Fruit fly (Drosophila melanogaster): ENCODE data around the gene snRNP-U1-70K.

Gene snRNP-U1-70K

DNA sequence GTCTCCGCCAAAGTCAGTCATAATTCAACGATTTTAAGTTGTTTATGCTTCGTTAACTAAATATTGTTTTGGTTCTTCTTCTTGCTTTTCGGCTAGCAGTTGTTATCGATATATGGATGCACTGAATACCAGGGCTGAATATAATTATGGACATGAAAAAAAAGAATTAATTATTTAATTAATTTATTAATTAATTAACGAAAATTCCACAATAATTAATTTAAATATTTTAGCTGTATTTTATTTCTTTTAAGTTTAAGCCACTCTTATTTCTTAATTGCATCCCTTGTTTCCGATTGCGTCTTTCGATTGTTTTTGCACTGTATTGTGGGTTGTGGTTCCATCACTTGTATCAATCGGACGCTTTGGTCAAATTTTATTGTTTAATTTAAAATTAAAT, 21.4 kb downstream of the snRNP-U1-70K start, which contains the start of the genes Gas41 and SA1 (continued):
- TF ChIP-seq trem (tag; optimal IDR thresholded peaks at IDR 0.05) (peak; percentile 95), HmgD (GFP tag; optimal IDR thresholded peaks at IDR 0.05) (no peak), Dip2 (GFP tag; IDR thresholded peaks at IDR 0.05) (no peak), H2.0 (GFP tag; IDR thresholded peaks at IDR 0.05) (no peak), klu (GFP tag; IDR thresholded peaks at IDR 0.05) (no peak), CG8478 (optimal IDR thresholded peaks at IDR 0.05) (no peak), CG11398 (GFP tag; optimal IDR thresholded peaks at IDR 0.05) (no peak), cas (GFP tag; IDR thresholded peaks at IDR 0.05) (no peak), Hr39 (optimal IDR thresholded peaks at IDR 0.05) (no peak), phol (tag; optimal IDR thresholded peaks at IDR 0.05) (peak; percentile 94), Trl (optimal IDR thresholded peaks at IDR 0.05) (no peak), Trl (GFP tag; optimal IDR thresholded peaks at IDR 0.05) (peak; percentile 7), CG15514 (GFP tag; optimal IDR thresholded peaks at IDR 0.05) (peak; percentile 96), sens (GFP tag) (peak; percentile 89), kni (GFP tag; optimal IDR thresholded peaks at IDR 0.05) (no peak), CG12744 (GFP tag; optimal IDR thresholded peaks at IDR 0.05) (peak; percentile 22), CG15696 (tag; optimal IDR thresholded peaks at IDR 0.05) (peak; percentile 93), HHEX (GFP tag; optimal IDR thresholded peaks at IDR 0.05) (peak; percentile 74), CG18476 (GFP tag; optimal IDR thresholded peaks at IDR 0.05) (no peak), CG14050 (GFP tag; IDR thresholded peaks at IDR 0.05) (peak; percentile 38; the same call in 2 of the 3 replicates), Ravus (GFP tag; IDR thresholded peaks at IDR 0.05) (no peak), ase (GFP tag; IDR thresholded peaks at IDR 0.05) (peak; percentile 81; the same call in 2 of the 3 replicates), lbe (GFP tag; optimal IDR thresholded peaks at IDR 0.05) (peak; percentile 82), CG7786 (GFP tag; optimal IDR thresholded peaks at IDR 0.05) (peak; percentile 47), Dek (tag; optimal IDR thresholded peaks at IDR 0.05) (peak; percentile 93), CG17612 (GFP tag; IDR thresholded peaks at IDR 0.05) (peak; percentile 65), CG10565 (GFP tag; optimal IDR thresholded peaks at IDR 0.05) (no peak), Fer1 (GFP tag; optimal IDR thresholded peaks at IDR 0.05) (peak; percentile 88), CoRest (tag; optimal IDR thresholded peaks at IDR 0.05) (peak; percentile 76), Neu2 (GFP tag; optimal IDR thresholded peaks at IDR 0.05; ENCODE audit: borderline replicate concordance) (no peak), Xrp1 (GFP tag; IDR thresholded peaks at IDR 0.05) (peak; percentile 94), CG13624 (GFP tag; optimal IDR thresholded peaks at IDR 0.05) (no peak), C15 (GFP tag; IDR thresholded peaks at IDR 0.05) (peak; percentile 65; the same call in 1 of the 3 replicates), Hand (GFP tag; optimal IDR thresholded peaks at IDR 0.05) (peak; percentile 74), dmrt11E (tag; optimal IDR thresholded peaks at IDR 0.05) (peak; percentile 82), MBD-R2 (GFP tag; IDR thresholded peaks at IDR 0.05) (peak; percentile 78), CG14710 (tag; optimal IDR thresholded peaks at IDR 0.05) (peak; percentile 96), E2f1 (GFP tag; IDR thresholded peaks at IDR 0.05) (peak; percentile 91), fru (optimal IDR thresholded peaks at IDR 0.05) (no peak), so (GFP tag; IDR thresholded peaks at IDR 0.05) (no peak), Hey (tag; optimal IDR thresholded peaks at IDR 0.05) (peak; percentile 46), croc (GFP tag; conservative IDR thresholded peaks at IDR 0.05) (peak; percentile 66), kah (GFP tag; optimal IDR thresholded peaks at IDR 0.05) (peak; percentile 54), CG7745 (tag; optimal IDR thresholded peaks at IDR 0.05) (peak; percentile 74), Jarid2 (GFP tag; optimal IDR thresholded peaks at IDR 0.05) (no peak), dati (GFP tag; IDR thresholded peaks at IDR 0.05) (no peak), gsb (GFP tag; IDR thresholded peaks at IDR 0.05) (peak; percentile 63), CG17361 (GFP tag; IDR thresholded peaks at IDR 0.05) (peak; percentile 95), fd3F (GFP tag; optimal IDR thresholded peaks at IDR 0.05) (no peak), D19A (tag; optimal IDR thresholded peaks at IDR 0.05) (no peak), slbo (GFP tag; IDR thresholded peaks at IDR 0.05) (peak; percentile 82), CG6175 (GFP tag; IDR thresholded peaks at IDR 0.05) (peak; percentile 38; the same call in 1 of the 3 replicates), CG10209 (GFP tag; optimal IDR thresholded peaks at IDR 0.05) (peak; percentile 78)
